Fruit fly (Drosophila melanogaster): ENCODE results near the gene CG5466.

Gene CG5466

dm6 chr3R:20633984-20634446, 16.3 kb downstream of the CG5466 start (continued):
- peak; percentile 63 for TF ChIP-seq CG10543 (GFP tag; optimal IDR thresholded peaks at IDR 0.05)
- TF ChIP-seq Lhr (GFP tag; optimal IDR thresholded peaks at IDR 0.05): no peak
- peak; percentile 16 for TF ChIP-seq Max (GFP tag; optimal IDR thresholded peaks at IDR 0.05)
- peak; percentile 85 for TF ChIP-seq sug (tag; optimal IDR thresholded peaks at IDR 0.05)
- no peak for TF ChIP-seq Trl (optimal IDR thresholded peaks at IDR 0.05)
- TF ChIP-seq Trl (GFP tag; optimal IDR thresholded peaks at IDR 0.05): peak; percentile 66
- peak; percentile 64 for TF ChIP-seq Drgx (GFP tag; IDR thresholded peaks at IDR 0.05)
- TF ChIP-seq prd (optimal IDR thresholded peaks at IDR 0.05): no peak
- TF ChIP-seq prd (GFP tag; IDR thresholded peaks at IDR 0.05): peak; percentile 78
- TF ChIP-seq crol (GFP tag; IDR thresholded peaks at IDR 0.05): peak; percentile 89
- no peak for TF ChIP-seq exex (tag; optimal IDR thresholded peaks at IDR 0.05)
- no peak for TF ChIP-seq Abd-B (GFP tag; optimal IDR thresholded peaks at IDR 0.05)
- TF ChIP-seq Spps (tag; optimal IDR thresholded peaks at IDR 0.05): peak; percentile 31
- peak; percentile 47 for TF ChIP-seq NC2β (GFP tag; optimal IDR thresholded peaks at IDR 0.05)
- no peak for TF ChIP-seq CG12236 (GFP tag; optimal IDR thresholded peaks at IDR 0.05)
- peak; percentile 79 for TF ChIP-seq CG30403 (GFP tag; optimal IDR thresholded peaks at IDR 0.05)
- TF ChIP-seq CG32772 (GFP tag; IDR thresholded peaks at IDR 0.05): peak; percentile 61
- TF ChIP-seq CG17802 (tag; optimal IDR thresholded peaks at IDR 0.05): no peak
- no peak for TF ChIP-seq CG43689 (GFP tag; IDR thresholded peaks at IDR 0.05)
- no peak for TF ChIP-seq CG9817 (tag; optimal IDR thresholded peaks at IDR 0.05)
- TF ChIP-seq danr (GFP tag; IDR thresholded peaks at IDR 0.05): peak; percentile 34; the same call in 1 of the 2 replicates
- no peak for TF ChIP-seq HLHmδ (GFP tag; optimal IDR thresholded peaks at IDR 0.05)
- TF ChIP-seq maf-S (GFP tag; optimal IDR thresholded peaks at IDR 0.05): peak; percentile 85
- peak; percentile 70 for TF ChIP-seq CG34376 (GFP tag; optimal IDR thresholded peaks at IDR 0.05)
- no peak for TF ChIP-seq Vsx1 (GFP tag; optimal IDR thresholded peaks at IDR 0.05)
- TF ChIP-seq inv (GFP tag; IDR thresholded peaks at IDR 0.05; ENCODE audit: partially characterized antibody): no peak
- TF ChIP-seq Usf (GFP tag; optimal IDR thresholded peaks at IDR 0.05): no peak
- no peak for TF ChIP-seq CG13296 (GFP tag; optimal IDR thresholded peaks at IDR 0.05)
- TF ChIP-seq caup (GFP tag; optimal IDR thresholded peaks at IDR 0.05; ENCODE audit: severe bottlenecking): no peak
- TF ChIP-seq Ets65A (GFP tag): peak; percentile 93
- TF ChIP-seq CG14667 (GFP tag; IDR thresholded peaks at IDR 0.05): peak; percentile 28; the same call in 1 of the 2 replicates
- TF ChIP-seq ac (GFP tag; optimal IDR thresholded peaks at IDR 0.05): no peak
- TF ChIP-seq abd-A (tag; optimal IDR thresholded peaks at IDR 0.05): no peak
- no peak for TF ChIP-seq CG12659 (GFP tag; optimal IDR thresholded peaks at IDR 0.05)
- no peak for TF ChIP-seq CG8359 (GFP tag; optimal IDR thresholded peaks at IDR 0.05; ENCODE audit: borderline replicate concordance)
- peak; percentile 59; the same call in 1 of the 2 replicates for TF ChIP-seq CG6689 (GFP tag; IDR thresholded peaks at IDR 0.05)
- TF ChIP-seq esg (GFP tag; conservative IDR thresholded peaks at IDR 0.05): peak; percentile 46
- peak; percentile 68 for TF ChIP-seq CG12942 (GFP tag; optimal IDR thresholded peaks at IDR 0.05)
- no peak for TF ChIP-seq gsb-n (tag; optimal IDR thresholded peaks at IDR 0.05)
- no peak for TF ChIP-seq bsh (GFP tag; optimal IDR thresholded peaks at IDR 0.05)
- TF ChIP-seq ro (GFP tag; IDR thresholded peaks at IDR 0.05): no peak
- 0 out of 3 replicates have a peak, but pooled peaks have one; percentile 36 for TF ChIP-seq otp (GFP tag; IDR thresholded peaks at IDR 0.05)
- peak; percentile 71 for TF ChIP-seq CG14441 (GFP tag; IDR thresholded peaks at IDR 0.05)
- TF ChIP-seq sr (GFP tag; IDR thresholded peaks at IDR 0.05): no peak
- TF ChIP-seq ham (GFP tag; IDR thresholded peaks at IDR 0.05): no peak
- TF ChIP-seq schlank (tag; optimal IDR thresholded peaks at IDR 0.05): peak; percentile 60
- no peak for TF ChIP-seq hb (GFP tag; IDR thresholded peaks at IDR 0.05; ENCODE audit: partially characterized antibody)
- TF ChIP-seq bcd (GFP tag; optimal IDR thresholded peaks at IDR 0.05): no peak
- TF ChIP-seq CG9727 (GFP tag; optimal IDR thresholded peaks at IDR 0.05): no peak
- TF ChIP-seq CG1647 (GFP tag; optimal IDR thresholded peaks at IDR 0.05): no peak
- TF ChIP-seq sqz (GFP tag; optimal IDR thresholded peaks at IDR 0.05): no peak
